Worm (Caenorhabditis elegans): ENCODE results near the gene pqn-15.

The pqn-15 gene

ce11 chrX:4284470-4284869 lies 22.3 kb downstream of the pqn-15 start:
- no peak for TF ChIP-seq efl-1 (optimal IDR thresholded peaks at IDR 0.05)
- TF ChIP-seq efl-1 (GFP tag; optimal IDR thresholded peaks at IDR 0.05 in 1 of 2) = peak in 1 of 2 experiments; percentile 38
- no peak for TF ChIP-seq isw-1 (GFP tag; IDR thresholded peaks at IDR 0.05)
- peak; percentile 39 for TF ChIP-seq nhr-71 (tag; optimal IDR thresholded peaks at IDR 0.05)
- TF ChIP-seq ceh-63 (GFP tag; optimal IDR thresholded peaks at IDR 0.05) = no peak
- TF ChIP-seq elt-2 (tag; optimal IDR thresholded peaks at IDR 0.05) = peak; percentile 19

- no peak for TF ChIP-seq isw-1 (GFP tag; IDR thresholded peaks at IDR 0.05)
- TF ChIP-seq efl-1 (optimal IDR thresholded peaks at IDR 0.05) = no peak
- TF ChIP-seq efl-1 (GFP tag; optimal IDR thresholded peaks at IDR 0.05 in 1 of 2) = peak in 1 of 2 experiments; percentile 65
- TF ChIP-seq C34B4.2 (tag; optimal IDR thresholded peaks at IDR 0.05) = no peak
- TF ChIP-seq fkh-10 (GFP tag; optimal IDR thresholded peaks at IDR 0.05) = no peak
- no peak for TF ChIP-seq lin-39 (tag; optimal IDR thresholded peaks at IDR 0.05)
These were observed 22.8 kb downstream of the pqn-15 start, which contains the start of gene ets-10 for ce11 chrX:4283989-4284388. Gene ets-10 (plus strand): TSS chrX:4284189.

- TF ChIP-seq jun-1 (tag; optimal IDR thresholded peaks at IDR 0.05) (peak; percentile 24), unc-86 (tag; optimal IDR thresholded peaks at IDR 0.05) (no peak), elt-2 (tag; optimal IDR thresholded peaks at IDR 0.05) (peak; percentile 71), pqm-1 (tag; optimal IDR thresholded peaks at IDR 0.05) (peak; percentile 45)
These were observed 24.4 kb downstream of the pqn-15 start, which contains the start of gene C52B9.19 for ce11 chrX:4282380-4282779. Gene C52B9.19 (plus strand): TSS chrX:4282555.

ce11 chrX:4279294-4279782 lies 27.4 kb downstream of the pqn-15 start, which contains the start of the genes twk-28 and ets-9:
Gene twk-28 (minus strand): TSS chrX:4279344.
Gene ets-9 (plus strand): TSS chrX:4279703.
- peak; percentile 30 for TF ChIP-seq rnt-1 (tag; optimal IDR thresholded peaks at IDR 0.05)
- no peak for TF ChIP-seq aly-2 (tag; optimal IDR thresholded peaks at IDR 0.05)

ce11 chrX:4274116-4274515 lies 32.6 kb downstream of the pqn-15 start, which contains the start of gene mec-18:
Gene mec-18 (minus strand): TSS chrX:4274216.
- no peak for TF ChIP-seq tlp-1 (tag; optimal IDR thresholded peaks at IDR 0.05)
- no peak for TF ChIP-seq unc-86 (tag; optimal IDR thresholded peaks at IDR 0.05)
- TF ChIP-seq xbp-1 (tag; optimal IDR thresholded peaks at IDR 0.05) = no peak
- no peak for TF ChIP-seq ces-1 (GFP tag; optimal IDR thresholded peaks at IDR 0.05)
- no peak for TF ChIP-seq fos-1 (tag; optimal IDR thresholded peaks at IDR 0.05)
- no peak for TF ChIP-seq fkh-4 (tag; optimal IDR thresholded peaks at IDR 0.05; ENCODE audit: borderline replicate concordance)

- TF ChIP-seq lin-35 (GFP tag; optimal IDR thresholded peaks at IDR 0.05) = no peak
- no peak for TF ChIP-seq tbx-2 (tag; optimal IDR thresholded peaks at IDR 0.05)
- TF ChIP-seq C04F5.9 (tag; optimal IDR thresholded peaks at IDR 0.05) = no peak
- no peak for TF ChIP-seq isw-1 (GFP tag; IDR thresholded peaks at IDR 0.05)
These were observed 33.1 kb downstream of the pqn-15 start, which contains the start of gene C52B9.10 for ce11 chrX:4273614-4274013. Gene C52B9.10 (plus strand): TSS chrX:4273914.

- no peak for TF ChIP-seq xbp-1 (tag; optimal IDR thresholded peaks at IDR 0.05)
- no peak for TF ChIP-seq nhr-71 (tag; optimal IDR thresholded peaks at IDR 0.05)
- no peak for TF ChIP-seq unc-130 (tag; optimal IDR thresholded peaks at IDR 0.05)
- TF ChIP-seq elt-2 (tag; optimal IDR thresholded peaks at IDR 0.05) = peak; percentile 43
These were observed 38.4 kb downstream of the pqn-15 start for ce11 chrX:4268396-4268795.

ce11 chrX:4266178-4266931 lies 40.4 kb downstream of the pqn-15 start:
- peak; percentile 3 for TF ChIP-seq mep-1 (tag; optimal IDR thresholded peaks at IDR 0.05)
- TF ChIP-seq nhr-20 (tag; optimal IDR thresholded peaks at IDR 0.05) = peak; percentile 46
- TF ChIP-seq pag-3 (tag; optimal IDR thresholded peaks at IDR 0.05; ENCODE audit: borderline replicate concordance, insufficient read depth) = no peak
- no peak for TF ChIP-seq zip-4 (GFP tag; optimal IDR thresholded peaks at IDR 0.05)
- TF ChIP-seq rnt-1 (tag; optimal IDR thresholded peaks at IDR 0.05) = peak; percentile 45
- peak; percentile 2 for TF ChIP-seq xbp-1 (tag; optimal IDR thresholded peaks at IDR 0.05)
- peak; percentile 89 for TF ChIP-seq blmp-1 (tag; optimal IDR thresholded peaks at IDR 0.05)
- peak; percentile 71 for TF ChIP-seq nhr-71 (tag; optimal IDR thresholded peaks at IDR 0.05)
- TF ChIP-seq lin-14 (GFP tag; optimal IDR thresholded peaks at IDR 0.05) = peak; percentile 53
- TF ChIP-seq irx-1 (tag; optimal IDR thresholded peaks at IDR 0.05) = no peak
- peak in 1 of 2 experiments; percentile 9 for TF ChIP-seq lsy-2 (tag; optimal IDR thresholded peaks at IDR 0.05)
- TF ChIP-seq dsc-1 (tag; optimal IDR thresholded peaks at IDR 0.05) = no peak
- peak in 1 of 2 experiments; percentile 38 for TF ChIP-seq mdl-1 (tag; optimal IDR thresholded peaks at IDR 0.05)
- peak; percentile 35 for TF ChIP-seq lin-39 (tag; optimal IDR thresholded peaks at IDR 0.05)
- peak; percentile 38 for TF ChIP-seq nhr-85 (tag)
- TF ChIP-seq snu-23 (GFP tag; optimal IDR thresholded peaks at IDR 0.05) = peak; percentile 16
- peak in 1 of 2 experiments; percentile 64 for TF ChIP-seq lin-35 (GFP tag; optimal IDR thresholded peaks at IDR 0.05)
- peak; percentile 26 for TF ChIP-seq elt-2 (tag; optimal IDR thresholded peaks at IDR 0.05)

Data from whole organism, L1 larva.